Fruit fly (Drosophila melanogaster): ENCODE data around the gene CG15533.
A peak's percentile ranks its signal among the peaks of the same experiment; 100 is the strongest.

CG15533 gene

dm6 chr3R:30388215-30388871, 40.3 kb upstream of the CG15533 start (continued):
- TF ChIP-seq CG34376 (GFP tag; optimal IDR thresholded peaks at IDR 0.05): peak; percentile 97
- peak; percentile 94 for TF ChIP-seq CG33213 (GFP tag; optimal IDR thresholded peaks at IDR 0.05)
- peak; percentile 79; the same call in 1 of the 3 replicates for TF ChIP-seq gce (GFP tag; IDR thresholded peaks at IDR 0.05)
- peak in 2 of 3 experiments; percentile 36 to 80 for TF ChIP-seq Stat92E (GFP tag; optimal IDR thresholded peaks at IDR 0.05)
- TF ChIP-seq CTCF (GFP tag; optimal IDR thresholded peaks at IDR 0.05): peak; percentile 50
- TF ChIP-seq ato (GFP tag; IDR thresholded peaks at IDR 0.05; ENCODE audit: partially characterized antibody): peak; percentile 14; the same call in 1 of the 2 replicates
- peak; percentile 96 for TF ChIP-seq CG13424 (tag; optimal IDR thresholded peaks at IDR 0.05)
- peak; percentile 98 for TF ChIP-seq CG9609 (GFP tag; optimal IDR thresholded peaks at IDR 0.05)
- TF ChIP-seq sima (GFP tag; optimal IDR thresholded peaks at IDR 0.05): peak; percentile 93
- peak; percentile 67 for TF ChIP-seq E2f2 (GFP tag; IDR thresholded peaks at IDR 0.05)
- TF ChIP-seq CG10147 (GFP tag; optimal IDR thresholded peaks at IDR 0.05): peak; percentile 96
- TF ChIP-seq CG42726 (GFP tag; IDR thresholded peaks at IDR 0.05; ENCODE audit: partially characterized antibody): 0 out of 2 replicates have a peak, but pooled peaks have one; percentile 21
- peak; percentile 94 for TF ChIP-seq CG17829 (tag; optimal IDR thresholded peaks at IDR 0.05)
- peak; percentile 98 for TF ChIP-seq Camta (GFP tag; optimal IDR thresholded peaks at IDR 0.05)
- peak; percentile 89 for TF ChIP-seq so (GFP tag; IDR thresholded peaks at IDR 0.05)
- TF ChIP-seq CG16863 (GFP tag; optimal IDR thresholded peaks at IDR 0.05): peak; percentile 98
- TF ChIP-seq mirr (GFP tag; optimal IDR thresholded peaks at IDR 0.05): peak; percentile 82
- peak; percentile 70; the same call in 1 of the 2 replicates for TF ChIP-seq Awh (GFP tag; IDR thresholded peaks at IDR 0.05)
- peak; percentile 96 for TF ChIP-seq emc (GFP tag; optimal IDR thresholded peaks at IDR 0.05)
- TF ChIP-seq Poxn (GFP tag; IDR thresholded peaks at IDR 0.05): peak; percentile 32; the same call in 1 of the 2 replicates
- peak; percentile 62; the same call in 1 of the 2 replicates for TF ChIP-seq Adf1 (GFP tag; IDR thresholded peaks at IDR 0.05)
- TF ChIP-seq H15 (GFP tag; IDR thresholded peaks at IDR 0.05): peak; percentile 84
- TF ChIP-seq CG17359 (tag; optimal IDR thresholded peaks at IDR 0.05): peak; percentile 85
- TF ChIP-seq Dbx (GFP tag; IDR thresholded peaks at IDR 0.05): peak; percentile 86
- peak; percentile 95 for TF ChIP-seq repo (GFP tag; optimal IDR thresholded peaks at IDR 0.05)
- peak; percentile 92 for TF ChIP-seq CG12155 (GFP tag; optimal IDR thresholded peaks at IDR 0.05)
- peak; percentile 87 for TF ChIP-seq gcm (GFP tag; optimal IDR thresholded peaks at IDR 0.05)
- TF ChIP-seq CG4854 (GFP tag; optimal IDR thresholded peaks at IDR 0.05): peak; percentile 90
- TF ChIP-seq ro (GFP tag; IDR thresholded peaks at IDR 0.05): peak; percentile 75
- TF ChIP-seq dmrt99B (tag; optimal IDR thresholded peaks at IDR 0.05): peak; percentile 94
- peak; percentile 93 for TF ChIP-seq CG9215 (GFP tag; IDR thresholded peaks at IDR 0.05)
- TF ChIP-seq dysf (GFP tag; IDR thresholded peaks at IDR 0.05): peak; percentile 95
- no peak for TF ChIP-seq h (optimal IDR thresholded peaks at IDR 0.05)
- peak; percentile 34; the same call in 1 of the 2 replicates for TF ChIP-seq Bgb (GFP tag; IDR thresholded peaks at IDR 0.05; ENCODE audit: partially characterized antibody)
- peak; percentile 96 for TF ChIP-seq caup (GFP tag; optimal IDR thresholded peaks at IDR 0.05; ENCODE audit: severe bottlenecking)
- TF ChIP-seq Bteb2 (GFP tag; optimal IDR thresholded peaks at IDR 0.05): peak; percentile 97
- peak; percentile 75 for TF ChIP-seq CG7928 (GFP tag; optimal IDR thresholded peaks at IDR 0.05)
- peak; percentile 95 for TF ChIP-seq dm (GFP tag; optimal IDR thresholded peaks at IDR 0.05)
- peak; percentile 90 for TF ChIP-seq CG11456 (GFP tag; IDR thresholded peaks at IDR 0.05)
- peak in 1 of 3 experiments; percentile 99 for TF ChIP-seq lola (GFP tag; optimal IDR thresholded peaks at IDR 0.05)
- TF ChIP-seq psq (GFP tag; optimal IDR thresholded peaks at IDR 0.05): peak; percentile 77
- TF ChIP-seq chinmo (GFP tag; IDR thresholded peaks at IDR 0.05; ENCODE audit: partially characterized antibody): peak; percentile 96
- peak; percentile 86 for TF ChIP-seq CG32772 (GFP tag; IDR thresholded peaks at IDR 0.05)
- peak; percentile 77; the same call in 1 of the 2 replicates for TF ChIP-seq sens-2 (GFP tag; IDR thresholded peaks at IDR 0.05)
- TF ChIP-seq bsh (GFP tag; optimal IDR thresholded peaks at IDR 0.05): peak; percentile 86 to 94
- TF ChIP-seq CG15269 (tag; optimal IDR thresholded peaks at IDR 0.05): peak; percentile 95
- TF ChIP-seq CG15011 (GFP tag; optimal IDR thresholded peaks at IDR 0.05): peak; percentile 97
- TF ChIP-seq Oli (tag; optimal IDR thresholded peaks at IDR 0.05): peak; percentile 98
- TF ChIP-seq Hsf (GFP tag; optimal IDR thresholded peaks at IDR 0.05): peak; percentile 98

Data from whole organism, embryonic.